Worm (Caenorhabditis elegans) whole organism, young adult: Measurements from ENCODE around the gene pmp-2.

ENCODE experiments used
- ama-1 ChIP-seq, 3 experiments: fragments of 150-350 bp in 1 of 3; sonication (generic microtip) in 2 of 3; optimal IDR thresholded peaks; 2 replicates each; lab custom pipeline; 2014 to 2018; ENCODE audit warnings: missing biosample characterization in 2 of 3, missing genetic modification characterization in 2 of 3, missing genetic modification reagents in 2 of 3
- ceh-40 ChIP-seq: fragments of 200-800 bp; sonication (Bioruptor generic); IDR thresholded peaks from 2 replicates; pipeline ENCODE4 v1.3.6; 2022; ENCODE audit warnings: missing genetic modification characterization, missing compliant biosample characterization
- dpl-1 ChIP-seq: fragments of 150-350 bp; optimal IDR thresholded peaks from 2 replicates; lab custom pipeline; 2014; ENCODE audit warnings: missing biosample characterization, missing genetic modification reagents, missing genetic modification characterization
- mel-28 ChIP-seq: sonication (generic microtip); optimal IDR thresholded peaks from 2 replicates; lab custom pipeline; 2016; ENCODE audit warnings: borderline replicate concordance, mild to moderate bottlenecking, missing genetic modification characterization, missing compliant biosample characterization
- nhr-80 ChIP-seq: sonication (generic microtip); optimal IDR thresholded peaks from 2 replicates; lab custom pipeline; 2016; ENCODE audit warnings: missing genetic modification characterization, missing compliant biosample characterization
- rpc-1 ChIP-seq, 2 experiments: fragments of 150-350 bp in 1 of 2; sonication (generic microtip) in 1 of 2; optimal IDR thresholded peaks; 2 replicates each; lab custom pipeline; 2014 to 2018; ENCODE audit warnings: missing biosample characterization in 1 of 2, missing genetic modification characterization in 1 of 2, missing genetic modification reagents in 1 of 2, missing genotype in 1 of 2
- snpc-1.1 ChIP-seq: sonication (generic microtip); optimal IDR thresholded peaks from 2 replicates; lab custom pipeline; 2017; ENCODE audit warnings: missing genetic modification characterization, mild to moderate bottlenecking, missing compliant biosample characterization, antibody characterized with exemption, moderate library complexity, missing genotype, missing genetic modification reagents; ENCODE audit not compliant: insufficient read depth
- xnd-1 ChIP-seq: sonication (generic microtip); optimal IDR thresholded peaks from 2 replicates; lab custom pipeline; 2016; ENCODE audit warnings: missing genotype, missing genetic modification reagents, missing genetic modification characterization, missing compliant biosample characterization

ce11 chrII:6883716-6884115 is 3.9 kb downstream of the pmp-2 start, which contains the start of gene pmp-1:
- TF ChIP-seq mel-28 = no peak
- TF ChIP-seq ceh-40 (GFP tag; lab: Robert Waterston, UW) = no peak
- no peak for TF ChIP-seq xnd-1 (tag; lab: Kevin White, UChicago)
- TF ChIP-seq ama-1 (optimal IDR thresholded peaks at IDR 0.05; lab: Kevin White, UChicago) = no peak
- TF ChIP-seq ama-1 (GFP tag; optimal IDR thresholded peaks at IDR 0.05; lab: Kevin White, UChicago) = no peak
- TF ChIP-seq nhr-80 (tag; lab: Kevin White, UChicago) = peak; percentile 78
- no peak for TF ChIP-seq snpc-1.1 (tag; lab: Kevin White, UChicago)
- TF ChIP-seq rpc-1 (optimal IDR thresholded peaks at IDR 0.05; lab: Kevin White, UChicago) = no peak
- TF ChIP-seq rpc-1 (tag; optimal IDR thresholded peaks at IDR 0.05; lab: Kevin White, UChicago) = no peak
- TF ChIP-seq dpl-1 (GFP tag; lab: Kevin White, UChicago) = no peak
